Worm (Caenorhabditis elegans): ENCODE results near the gene nlp-79.

- TF ChIP-seq cog-1 (tag; optimal IDR thresholded peaks at IDR 0.05) (no peak), T22C8.4 (GFP tag; IDR thresholded peaks at IDR 0.05) (no peak), tab-1 (GFP tag; IDR thresholded peaks at IDR 0.05) (no peak), flt-1 (GFP tag; IDR thresholded peaks at IDR 0.05) (no peak), ref-1 (GFP tag; conservative IDR thresholded peaks at IDR 0.05) (no peak)
Measured at ce11 chrIV:13109751-13110150, 39.6 kb upstream of the nlp-79 start, which contains the start of gene best-1.

Data from whole organism, midembryonic.